Worm (Caenorhabditis elegans): Measurements from ENCODE around the gene F59B2.15.

DNA sequence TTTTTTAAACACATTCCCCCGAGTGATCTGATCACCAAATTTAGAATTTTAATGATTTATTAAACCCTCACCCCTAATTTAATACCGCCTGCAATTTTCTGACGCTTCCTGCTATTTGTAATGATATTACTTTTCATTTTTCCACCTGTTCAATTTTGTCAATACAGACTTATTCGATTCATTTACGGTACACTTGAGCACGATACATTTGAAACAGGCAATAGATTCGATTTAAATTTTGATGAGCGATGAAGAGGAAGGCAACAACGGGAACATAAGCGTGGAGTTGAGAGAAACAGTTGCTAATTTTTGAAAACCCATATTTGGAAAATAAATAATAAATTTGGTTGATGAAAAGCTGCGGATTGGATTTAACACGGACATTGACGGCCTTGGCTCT lies 2.2 kb upstream of the F59B2.15 start:
- TF ChIP-seq flt-1 (GFP tag; IDR thresholded peaks at IDR 0.05) = no peak
- no peak for TF ChIP-seq tab-1 (GFP tag; IDR thresholded peaks at IDR 0.05)
- TF ChIP-seq T22C8.4 (GFP tag; IDR thresholded peaks at IDR 0.05) = no peak
- no peak for TF ChIP-seq med-1 (GFP tag; optimal IDR thresholded peaks at IDR 0.05; ENCODE audit: insufficient read depth)
- no peak for TF ChIP-seq klf-2 (GFP tag; conservative IDR thresholded peaks at IDR 0.05)
- TF ChIP-seq ztf-29 (GFP tag; IDR thresholded peaks at IDR 0.05) = no peak
- TF ChIP-seq ref-1 (GFP tag; conservative IDR thresholded peaks at IDR 0.05) = no peak
- TF ChIP-seq cog-1 (tag; optimal IDR thresholded peaks at IDR 0.05) = no peak
- TF ChIP-seq ztf-23 (GFP tag; IDR thresholded peaks at IDR 0.05) = no peak
